Worm (Caenorhabditis elegans) whole organism, mixed stage, embryonic: ENCODE results near the gene sur-5.

Experiments used
- bed-3 ChIP-seq: fragments of 200-800 bp; sonication (Bioruptor generic); optimal IDR thresholded peaks from 3 replicates; lab custom pipeline; 2018; ENCODE audit warnings: mild to moderate bottlenecking, missing genetic modification characterization, moderate library complexity, missing compliant biosample characterization
- hlh-1 ChIP-seq: fragments of 150-350 bp; optimal IDR thresholded peaks from 2 replicates; lab custom pipeline; 2014; ENCODE audit warnings: missing biosample characterization, missing genetic modification reagents, missing genetic modification characterization
- lin-13 ChIP-seq: fragments of 150-350 bp; optimal IDR thresholded peaks from 2 replicates; lab custom pipeline; 2014; ENCODE audit warnings: missing biosample characterization, missing genetic modification characterization
- lsy-2 ChIP-seq: fragments of 150-350 bp; optimal IDR thresholded peaks from 2 replicates; lab custom pipeline; 2014; ENCODE audit warnings: missing biosample characterization, missing genetic modification characterization

ce11 chrX:7290859-7291628, 14.3 kb downstream of the sur-5 start:
- no peak for TF ChIP-seq lin-13 (tag; lab: Kevin White, UChicago)
- TF ChIP-seq lsy-2 (tag; lab: Kevin White, UChicago), result no peak
- TF ChIP-seq bed-3 (GFP tag; lab: Kevin White, UChicago), result no peak
- no peak for TF ChIP-seq hlh-1 (tag; lab: Kevin White, UChicago)
